Worm (Caenorhabditis elegans) whole organism, L4 larva: Measurements from ENCODE around the gene grl-2.

Experiments used
- R02D3.7 ChIP-seq: fragments of 150-350 bp; sonication (generic microtip); optimal IDR thresholded peaks from 3 replicates; lab custom pipeline; 2014; ENCODE audit warnings: missing biosample characterization, missing genetic modification characterization
- Y48G9A.11 ChIP-seq: fragments of 200-800 bp; sonication (Bioruptor generic); IDR thresholded peaks from 2 replicates; pipeline ENCODE4 v1.3.6; 2022; ENCODE audit warnings: missing genetic modification reagents, missing genetic modification characterization, missing compliant biosample characterization
- Y5F2A.4 ChIP-seq: fragments of 200-800 bp; sonication (Bioruptor generic); optimal IDR thresholded peaks from 2 replicates; lab custom pipeline; 2018; ENCODE audit warnings: mild to moderate bottlenecking, missing genetic modification characterization, missing compliant biosample characterization
- ZK337.2 ChIP-seq: fragments of 200-800 bp; sonication (Bioruptor generic); IDR thresholded peaks from 2 replicates; pipeline ENCODE4 v1.3.6; 2022; ENCODE audit warnings: missing genetic modification reagents, missing genetic modification characterization, missing compliant biosample characterization
- aly-2 ChIP-seq: sonication (generic microtip); optimal IDR thresholded peaks from 2 replicates; lab custom pipeline; 2018; ENCODE audit warnings: missing biosample characterization, missing genetic modification characterization
- ama-1 ChIP-seq: fragments of 150-350 bp; optimal IDR thresholded peaks from 2 replicates; lab custom pipeline; 2014; ENCODE audit warnings: inconsistent platforms, mixed read lengths
- attf-4 ChIP-seq: sonication (generic microtip); optimal IDR thresholded peaks from 3 replicates; lab custom pipeline; 2017; ENCODE audit warnings: missing biosample characterization, missing genetic modification characterization
- ceh-28 ChIP-seq: fragments of 150-350 bp; optimal IDR thresholded peaks from 2 replicates; lab custom pipeline; 2014; ENCODE audit warnings: missing biosample characterization, missing genetic modification reagents, missing genetic modification characterization
- ceh-32 ChIP-seq: sonication (generic microtip); optimal IDR thresholded peaks from 2 replicates; lab custom pipeline; 2016; ENCODE audit warnings: mild to moderate bottlenecking, missing genetic modification characterization, missing compliant biosample characterization; ENCODE audit not compliant: poor library complexity
- ceh-62 ChIP-seq: sonication (generic microtip); optimal IDR thresholded peaks from 2 replicates; lab custom pipeline; 2017; ENCODE audit warnings: missing biosample characterization, missing genetic modification characterization
- ces-1 ChIP-seq: fragments of 150-350 bp; sonication (generic microtip); optimal IDR thresholded peaks from 4 replicates; lab custom pipeline; 2014; ENCODE audit warnings: missing biosample characterization, missing genetic modification reagents, missing genetic modification characterization
- daf-16 ChIP-seq, 3 experiments: sonication (generic microtip); optimal IDR thresholded peaks; 2 replicates each; lab custom pipeline; 2016 to 2017; ENCODE audit warnings: missing genetic modification characterization in 3 of 3, missing genetic modification reagents in 3 of 3, mild to moderate bottlenecking in 2 of 3, missing compliant biosample characterization in 2 of 3, missing biosample characterization in 1 of 3, moderate library complexity in 1 of 3
- daf-8 ChIP-seq: fragments of 200-800 bp; sonication (Bioruptor generic); IDR thresholded peaks from 2 replicates; pipeline ENCODE4 v1.3.6; 2022; ENCODE audit warnings: missing genetic modification characterization, missing compliant biosample characterization
- dmd-6 ChIP-seq: fragments of 200-800 bp; sonication (Bioruptor generic); IDR thresholded peaks from 2 replicates; pipeline ENCODE4 v1.3.6; 2022; ENCODE audit warnings: missing genetic modification reagents, missing genetic modification characterization, missing compliant biosample characterization
- dmd-8 ChIP-seq: fragments of 200-800 bp; sonication (Bioruptor generic); IDR thresholded peaks from 2 replicates; pipeline ENCODE4 v1.3.6; 2022; ENCODE audit warnings: missing genetic modification characterization, missing compliant biosample characterization
- dpl-1 ChIP-seq: fragments of 150-350 bp; optimal IDR thresholded peaks from 2 replicates; lab custom pipeline; 2014; ENCODE audit warnings: missing biosample characterization, missing genetic modification reagents, missing genetic modification characterization
- duxl-1 ChIP-seq: sonication (generic microtip); optimal IDR thresholded peaks from 2 replicates; lab custom pipeline; 2016; ENCODE audit warnings: mild to moderate bottlenecking, missing genetic modification characterization, moderate library complexity, missing compliant biosample characterization; ENCODE audit not compliant: poor library complexity
- dve-1 ChIP-seq: sonication (generic microtip); optimal IDR thresholded peaks from 2 replicates; lab custom pipeline; 2017; ENCODE audit warnings: antibody characterized with exemption, mild to moderate bottlenecking, missing genetic modification characterization, missing compliant biosample characterization; ENCODE audit not compliant: insufficient read depth
- hlh-11 ChIP-seq: fragments of 200-800 bp; sonication (Bioruptor generic); optimal IDR thresholded peaks from 2 replicates; lab custom pipeline; 2018; ENCODE audit warnings: mild to moderate bottlenecking, missing genetic modification characterization, missing compliant biosample characterization
- hlh-30 ChIP-seq: sonication (generic microtip); optimal IDR thresholded peaks from 2 replicates; lab custom pipeline; 2017; ENCODE audit warnings: antibody characterized with exemption, mild to moderate bottlenecking, missing genetic modification characterization, missing compliant biosample characterization; ENCODE audit not compliant: insufficient read depth
- jun-1 ChIP-seq: fragments of 150-350 bp; optimal IDR thresholded peaks from 2 replicates; lab custom pipeline; 2014; ENCODE audit warnings: missing biosample characterization, missing genetic modification reagents, missing genetic modification characterization
- lin-38 ChIP-seq: fragments of 200-800 bp; sonication (Bioruptor generic); IDR thresholded peaks from 2 replicates; pipeline ENCODE4 v1.3.6; 2022; ENCODE audit warnings: missing genetic modification reagents, missing genetic modification characterization, missing compliant biosample characterization
- lin-39 ChIP-seq: fragments of 150-350 bp; optimal IDR thresholded peaks from 2 replicates; lab custom pipeline; 2014; ENCODE audit warnings: missing biosample characterization, missing genetic modification reagents, missing genetic modification characterization
- mdt-29 ChIP-seq: fragments of 200-800 bp; sonication (Bioruptor generic); IDR thresholded peaks from 2 replicates; pipeline ENCODE4 v1.3.6; 2022; ENCODE audit warnings: missing genetic modification reagents, missing genetic modification characterization, missing compliant biosample characterization
- mes-2 ChIP-seq: sonication (generic microtip); optimal IDR thresholded peaks from 2 replicates; lab custom pipeline; 2016; ENCODE audit warnings: missing genotype, mild to moderate bottlenecking, missing genetic modification characterization, missing compliant biosample characterization; ENCODE audit not compliant: poor library complexity, severe bottlenecking
- nhr-102 ChIP-seq: sonication (generic microtip); optimal IDR thresholded peaks from 2 replicates; lab custom pipeline; 2016; ENCODE audit warnings: mild to moderate bottlenecking, missing genetic modification characterization, moderate library complexity, missing compliant biosample characterization
- nhr-237 ChIP-seq: sonication (generic microtip); optimal IDR thresholded peaks from 2 replicates; lab custom pipeline; 2017; ENCODE audit warnings: missing biosample characterization, missing genetic modification characterization
- nhr-28 ChIP-seq: fragments of 150-350 bp; optimal IDR thresholded peaks from 2 replicates; lab custom pipeline; 2014; ENCODE audit warnings: missing biosample characterization, missing genetic modification characterization
- nhr-41 ChIP-seq: fragments of 200-800 bp; sonication (Bioruptor generic); IDR thresholded peaks from 2 replicates; pipeline ENCODE4 v1.3.6; 2022; ENCODE audit warnings: missing genetic modification reagents, missing genetic modification characterization, missing compliant biosample characterization
- nhr-6 ChIP-seq: fragments of 150-350 bp; optimal IDR thresholded peaks from 2 replicates; lab custom pipeline; 2014; ENCODE audit warnings: missing biosample characterization, missing genetic modification characterization
- nhr-76 ChIP-seq: fragments of 150-350 bp; optimal IDR thresholded peaks from 2 replicates; lab custom pipeline; 2014; ENCODE audit warnings: missing biosample characterization, missing genetic modification characterization
- nhr-77 ChIP-seq: fragments of 150-350 bp; optimal IDR thresholded peaks from 2 replicates; lab custom pipeline; 2014; ENCODE audit warnings: missing biosample characterization, missing genetic modification characterization
- php-3 ChIP-seq: fragments of 200-800 bp; sonication (Bioruptor generic); IDR thresholded peaks from 2 replicates; pipeline ENCODE4 v1.3.6; 2022; ENCODE audit warnings: missing genetic modification reagents, missing genetic modification characterization, missing compliant biosample characterization
- pqm-1 ChIP-seq: sonication (generic microtip); optimal IDR thresholded peaks from 2 replicates; lab custom pipeline; 2017; ENCODE audit warnings: missing biosample characterization, missing genetic modification characterization
- rbr-2 ChIP-seq: sonication (generic microtip); optimal IDR thresholded peaks from 2 replicates; lab custom pipeline; 2016; ENCODE audit warnings: missing genotype, missing genetic modification characterization, missing compliant biosample characterization
- skn-1 ChIP-seq: fragments of 150-350 bp; optimal IDR thresholded peaks from 2 replicates; lab custom pipeline; 2014; ENCODE audit warnings: missing biosample characterization, missing genetic modification characterization
- spr-1 ChIP-seq: sonication (generic microtip); optimal IDR thresholded peaks from 2 replicates; lab custom pipeline; 2016; ENCODE audit warnings: mild to moderate bottlenecking, missing genetic modification characterization, missing compliant biosample characterization
- unc-130 ChIP-seq: sonication (generic microtip); optimal IDR thresholded peaks from 2 replicates; lab custom pipeline; 2016; ENCODE audit warnings: missing genetic modification reagents, missing genetic modification characterization, missing compliant biosample characterization
- unc-39 ChIP-seq: sonication (generic microtip); optimal IDR thresholded peaks from 2 replicates; lab custom pipeline; 2017; ENCODE audit warnings: missing biosample characterization, missing genetic modification characterization
- ztf-11 ChIP-seq: fragments of 150-350 bp; optimal IDR thresholded peaks from 2 replicates; lab custom pipeline; 2014; ENCODE audit warnings: missing biosample characterization, missing genetic modification characterization

grl-2 gene

DNA sequence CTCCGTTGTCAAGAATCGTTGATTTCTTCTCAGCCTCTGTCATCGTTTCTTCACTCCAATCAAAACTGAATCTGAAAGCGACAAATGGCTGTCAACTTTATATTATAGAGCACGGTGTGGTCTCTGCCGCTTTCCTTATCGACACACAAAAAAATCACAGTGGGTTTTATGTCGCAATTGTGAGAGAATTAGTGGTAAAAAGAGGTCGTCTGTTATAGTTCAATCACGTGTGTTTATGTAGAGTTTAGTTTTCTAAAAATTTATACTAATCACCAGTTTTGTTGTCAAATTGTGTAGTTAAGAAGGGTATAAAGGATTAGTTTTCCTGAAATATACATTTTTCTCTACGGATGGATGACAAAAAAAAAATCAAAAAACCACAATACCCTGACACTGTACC, 9.9 kb upstream of the grl-2 start, which contains the start of gene T16G1.7 (continued):
- no peak for TF ChIP-seq ceh-28
- peak; percentile 15 for TF ChIP-seq hlh-30 (tag; lab: Kevin White, UChicago)

DNA sequence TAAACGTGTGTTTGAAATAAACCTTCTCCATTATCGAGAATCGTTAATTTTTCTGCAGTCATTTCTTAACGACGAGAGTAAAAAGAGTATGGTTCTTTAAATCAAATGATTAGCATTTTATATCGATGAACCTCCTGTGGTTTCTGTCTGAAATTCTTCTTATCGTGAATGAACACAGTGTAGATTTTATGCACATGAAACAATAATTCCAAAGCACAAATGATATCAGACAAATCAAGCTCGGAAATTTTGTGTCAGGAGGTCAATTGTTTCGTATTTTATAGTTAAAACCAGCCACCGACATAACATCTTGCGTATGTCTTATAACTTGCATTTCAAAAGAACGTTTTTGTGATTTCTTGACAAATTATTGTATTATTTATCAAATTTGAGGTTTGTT, 7.8 kb upstream of the grl-2 start, which contains the start of gene T16G1.6:
T16G1.6 (minus strand) TSS at position 77 of the 400 bp plus-strand sequence.
- TF ChIP-seq nhr-6 (tag; lab: Kevin White, UChicago): no peak
- TF ChIP-seq nhr-77 (tag; lab: Kevin White, UChicago): peak; percentile 80
- TF ChIP-seq ceh-62 (tag; lab: Kevin White, UChicago): no peak
- TF ChIP-seq nhr-76 (tag; lab: Kevin White, UChicago): no peak
- TF ChIP-seq jun-1 (tag; lab: Kevin White, UChicago): no peak
- TF ChIP-seq aly-2 (tag; lab: Kevin White, UChicago): no peak
- no peak for TF ChIP-seq duxl-1 (tag; lab: Kevin White, UChicago)
- peak; percentile 79 for TF ChIP-seq dve-1 (tag; lab: Kevin White, UChicago)
- no peak for TF ChIP-seq spr-1 (tag; lab: Kevin White, UChicago)
- TF ChIP-seq ama-1 (lab: Kevin White, UChicago): no peak
- TF ChIP-seq Y48G9A.11 (GFP tag; lab: Robert Waterston, UW): no peak
- TF ChIP-seq hlh-11 (tag; lab: Kevin White, UChicago): peak; percentile 63
- no peak for TF ChIP-seq lin-38 (GFP tag; lab: Robert Waterston, UW)
- no peak for TF ChIP-seq nhr-41 (GFP tag; lab: Robert Waterston, UW)
- TF ChIP-seq php-3 (GFP tag; lab: Robert Waterston, UW): peak; percentile 65; the same call in 1 of the 2 replicates
- no peak for TF ChIP-seq nhr-237
- no peak for TF ChIP-seq attf-4 (tag; lab: Kevin White, UChicago)
- TF ChIP-seq mes-2: no peak
- no peak for TF ChIP-seq ztf-11 (tag; lab: Kevin White, UChicago)
- TF ChIP-seq ces-1 (GFP tag; lab: Kevin White, UChicago): no peak
- no peak for TF ChIP-seq skn-1 (tag; lab: Kevin White, UChicago)
- peak; percentile 25 for TF ChIP-seq hlh-30 (tag; lab: Kevin White, UChicago)
- TF ChIP-seq mdt-29 (GFP tag; lab: Robert Waterston, UW): no peak
- no peak for TF ChIP-seq dpl-1 (GFP tag; lab: Kevin White, UChicago)
- TF ChIP-seq dmd-8 (GFP tag; lab: Robert Waterston, UW): no peak
- no peak for TF ChIP-seq ceh-32
- TF ChIP-seq Y5F2A.4 (GFP tag; lab: Kevin White, UChicago): no peak
- TF ChIP-seq rbr-2 (tag; lab: Kevin White, UChicago): no peak
- no peak for TF ChIP-seq unc-39 (tag; lab: Kevin White, UChicago)
- TF ChIP-seq unc-130 (GFP tag; lab: Kevin White, UChicago): no peak
- peak; percentile 86 for TF ChIP-seq dmd-6 (GFP tag; lab: Robert Waterston, UW)
- no peak for TF ChIP-seq daf-16 (GFP tag; optimal IDR thresholded peaks at IDR 0.05; lab: Kevin White, UChicago)
- peak; percentile 38 for TF ChIP-seq daf-16 (tag; optimal IDR thresholded peaks at IDR 0.05; lab: Kevin White, UChicago)
- TF ChIP-seq ceh-28: no peak
- no peak for TF ChIP-seq daf-8 (GFP tag; lab: Robert Waterston, UW)
- TF ChIP-seq nhr-28: peak; percentile 97
- TF ChIP-seq ZK337.2 (GFP tag; lab: Robert Waterston, UW): no peak
- TF ChIP-seq pqm-1 (tag; lab: Kevin White, UChicago): peak; percentile 88
- peak; percentile 71 for TF ChIP-seq nhr-102 (tag; lab: Kevin White, UChicago)
- TF ChIP-seq R02D3.7 (tag; lab: Kevin White, UChicago): no peak
- TF ChIP-seq lin-39 (tag; lab: Kevin White, UChicago): no peak
